Fruit fly (Drosophila melanogaster): Measurements from ENCODE around the gene CG6293.

The CG6293 gene

DNA sequence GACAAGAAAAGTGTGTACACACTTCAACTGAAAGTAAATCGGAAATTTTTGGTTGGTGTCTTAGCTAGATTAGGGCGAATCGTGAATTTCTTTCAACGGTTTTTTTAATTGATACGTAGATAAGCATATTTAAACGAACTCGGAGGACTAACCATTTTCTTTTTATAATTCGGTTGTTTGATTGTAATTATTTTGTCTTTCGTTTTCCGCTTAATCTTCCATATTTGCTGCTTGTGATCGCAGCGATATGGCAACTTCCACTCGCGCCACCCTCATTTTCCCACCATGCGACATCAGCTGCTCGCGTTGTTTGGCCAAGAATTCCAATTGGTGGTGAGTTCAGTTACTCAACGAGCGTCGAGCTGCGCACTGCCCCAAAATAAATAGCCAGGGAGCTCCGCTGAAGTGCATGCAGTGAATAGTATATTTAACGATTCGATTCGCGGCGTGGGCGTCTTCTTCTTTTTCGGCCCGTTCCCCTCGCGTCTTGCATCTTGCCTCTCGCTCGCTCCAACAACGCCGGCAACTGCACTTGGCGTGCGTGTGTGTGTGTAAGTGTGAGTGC lies 47.4 kb downstream of the CG6293 start, which contains the start of gene Nuak (continued):
- TF ChIP-seq CG13624 (GFP tag; optimal IDR thresholded peaks at IDR 0.05) (peak; percentile 99), eyg (GFP tag; optimal IDR thresholded peaks at IDR 0.05) (peak; percentile 85), CG3407 (GFP tag; optimal IDR thresholded peaks at IDR 0.05) (peak; percentile 58), CG4854 (GFP tag; optimal IDR thresholded peaks at IDR 0.05) (peak; percentile 63), CG10321 (GFP tag; IDR thresholded peaks at IDR 0.05) (no peak), disco-r (GFP tag; optimal IDR thresholded peaks at IDR 0.05) (peak; percentile 80), Dip2 (GFP tag; IDR thresholded peaks at IDR 0.05) (no peak), CG33213 (GFP tag; optimal IDR thresholded peaks at IDR 0.05) (peak; percentile 97), ac (GFP tag; optimal IDR thresholded peaks at IDR 0.05) (peak; percentile 41), Deaf1 (tag; optimal IDR thresholded peaks at IDR 0.05) (peak; percentile 64), Doc3 (GFP tag; IDR thresholded peaks at IDR 0.05; ENCODE audit: partially characterized antibody) (no peak), NK7.1 (GFP tag; optimal IDR thresholded peaks at IDR 0.05) (peak; percentile 82), CG4707 (GFP tag; optimal IDR thresholded peaks at IDR 0.05) (peak; percentile 5), Ravus (GFP tag; IDR thresholded peaks at IDR 0.05) (no peak), tin (GFP tag; optimal IDR thresholded peaks at IDR 0.05) (peak; percentile 95), HLHmδ (GFP tag; optimal IDR thresholded peaks at IDR 0.05) (peak; percentile 92), Lim3 (GFP tag; IDR thresholded peaks at IDR 0.05) (no peak), CG43689 (GFP tag; IDR thresholded peaks at IDR 0.05) (no peak), CG18011 (GFP tag; optimal IDR thresholded peaks at IDR 0.05) (peak; percentile 75), CG14050 (GFP tag; IDR thresholded peaks at IDR 0.05) (no peak), CG2712 (tag; optimal IDR thresholded peaks at IDR 0.05) (peak; percentile 86), tap (tag; optimal IDR thresholded peaks at IDR 0.05) (no peak), tll (GFP tag; optimal IDR thresholded peaks at IDR 0.05) (peak in 1 of 2 experiments; percentile 46), CG11695 (GFP tag; IDR thresholded peaks at IDR 0.05) (no peak), salm (tag; optimal IDR thresholded peaks at IDR 0.05) (peak; percentile 44), CG9437 (GFP tag; optimal IDR thresholded peaks at IDR 0.05) (peak; percentile 53), hb (GFP tag; IDR thresholded peaks at IDR 0.05; ENCODE audit: partially characterized antibody) (no peak), ranshi (GFP tag; IDR thresholded peaks at IDR 0.05) (no peak), CG16815 (GFP tag; optimal IDR thresholded peaks at IDR 0.05) (peak; percentile 84), exex (tag; optimal IDR thresholded peaks at IDR 0.05) (peak; percentile 45), pfk (GFP tag; optimal IDR thresholded peaks at IDR 0.05) (peak; percentile 38), ind (GFP tag; optimal IDR thresholded peaks at IDR 0.05) (peak; percentile 95), CG9215 (GFP tag; IDR thresholded peaks at IDR 0.05) (no peak), h (optimal IDR thresholded peaks at IDR 0.05) (no peak), CG11093 (GFP tag; IDR thresholded peaks at IDR 0.05) (peak; percentile 84), twi (tag; optimal IDR thresholded peaks at IDR 0.05) (peak; percentile 59), CG15696 (tag; optimal IDR thresholded peaks at IDR 0.05) (peak; percentile 79), Trl (optimal IDR thresholded peaks at IDR 0.05) (no peak), Trl (GFP tag; optimal IDR thresholded peaks at IDR 0.05) (peak; percentile 94), crp (GFP tag; optimal IDR thresholded peaks at IDR 0.05) (peak; percentile 93 to 99), row (GFP tag; IDR thresholded peaks at IDR 0.05) (no peak), Gug (GFP tag; IDR thresholded peaks at IDR 0.05) (peak; percentile 97), CG33557 (GFP tag; optimal IDR thresholded peaks at IDR 0.05) (peak; percentile 39), ara (GFP tag; IDR thresholded peaks at IDR 0.05) (no peak), ham (GFP tag; IDR thresholded peaks at IDR 0.05) (no peak), bcd (GFP tag; optimal IDR thresholded peaks at IDR 0.05) (peak; percentile 84), CG4360 (GFP tag; IDR thresholded peaks at IDR 0.05) (no peak), trh (GFP tag; optimal IDR thresholded peaks at IDR 0.05) (peak; percentile 94), CHES-1-like (GFP tag; optimal IDR thresholded peaks at IDR 0.05) (peak; percentile 95), gem (tag; optimal IDR thresholded peaks at IDR 0.05) (peak; percentile 91), insv (GFP tag; optimal IDR thresholded peaks at IDR 0.05) (peak in 1 of 2 experiments; percentile 90)

Measured in whole organism, embryonic.